Worm (Caenorhabditis elegans) whole organism, L4 larva: ENCODE results near the gene mltn-6.

Source experiments
- aly-2 ChIP-seq: sonication (generic microtip); optimal IDR thresholded peaks from 2 replicates; lab custom pipeline; 2018; ENCODE audit warnings: missing biosample characterization, missing genetic modification characterization
- arid-1 ChIP-seq: fragments of 200-800 bp; sonication (Bioruptor generic); conservative IDR thresholded peaks from 2 replicates; pipeline ENCODE4 v1.3.6; 2022; ENCODE audit warnings: missing genetic modification reagents, missing genetic modification characterization, missing compliant biosample characterization
- lin-13 ChIP-seq: fragments of 150-350 bp; optimal IDR thresholded peaks from 2 replicates; lab custom pipeline; 2014; ENCODE audit warnings: missing biosample characterization, missing genetic modification reagents, missing genetic modification characterization
- lin-39 ChIP-seq: fragments of 150-350 bp; optimal IDR thresholded peaks from 2 replicates; lab custom pipeline; 2014; ENCODE audit warnings: missing biosample characterization, missing genetic modification reagents, missing genetic modification characterization
- mdl-1 ChIP-seq, 2 experiments: fragments of 150-350 bp in 1 of 2; sonication (generic microtip) in 1 of 2; optimal IDR thresholded peaks; 2 replicates each; lab custom pipeline; 2014 to 2017; ENCODE audit warnings: missing biosample characterization in 2 of 2, missing genetic modification characterization in 2 of 2
- nhr-28 ChIP-seq: fragments of 150-350 bp; optimal IDR thresholded peaks from 2 replicates; lab custom pipeline; 2014; ENCODE audit warnings: missing biosample characterization, missing genetic modification characterization
- nhr-77 ChIP-seq: fragments of 150-350 bp; optimal IDR thresholded peaks from 2 replicates; lab custom pipeline; 2014; ENCODE audit warnings: missing biosample characterization, missing genetic modification characterization
- pha-4 ChIP-seq, 2 experiments: fragments of 150-350 bp in 1 of 2; fragments of 200-800 bp in 1 of 2; sonication (Bioruptor generic) in 1 of 2; IDR thresholded peaks in 1 of 2; optimal IDR thresholded peaks in 1 of 2; 2 replicates each; pipeline versions ENCODE4 v1.3.6 to Lab custom; 2014 to 2022; ENCODE audit warnings: missing genetic modification characterization in 2 of 2, missing genetic modification reagents in 2 of 2, missing biosample characterization in 1 of 2, missing compliant biosample characterization in 1 of 2
- unc-130 ChIP-seq: sonication (generic microtip); optimal IDR thresholded peaks from 2 replicates; lab custom pipeline; 2016; ENCODE audit warnings: missing genetic modification reagents, missing genetic modification characterization, missing compliant biosample characterization
- zfp-2 ChIP-seq: sonication (generic microtip); optimal IDR thresholded peaks from 2 replicates; lab custom pipeline; 2016; ENCODE audit warnings: mild to moderate bottlenecking, missing genetic modification characterization, missing compliant biosample characterization
- ztf-11 ChIP-seq: fragments of 150-350 bp; optimal IDR thresholded peaks from 2 replicates; lab custom pipeline; 2014; ENCODE audit warnings: missing biosample characterization, missing genetic modification characterization

DNA sequence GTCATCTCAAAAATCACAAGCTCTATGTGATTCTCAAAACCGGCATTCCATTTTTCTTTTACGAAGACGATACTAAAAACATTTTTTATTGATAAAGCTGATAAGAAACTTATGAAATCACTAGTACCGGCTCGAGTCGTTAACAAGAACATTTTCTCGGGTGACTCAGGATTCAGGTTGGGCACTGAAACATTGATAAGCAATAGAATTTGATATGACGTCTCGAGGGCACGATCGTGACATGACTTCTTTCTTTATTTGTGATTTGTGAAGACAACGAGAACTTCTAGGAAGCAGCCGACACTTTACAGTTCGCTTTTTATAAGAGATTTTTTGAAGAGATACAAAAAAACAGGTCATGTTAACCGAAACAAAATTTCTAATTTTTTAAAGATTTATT, 31.0 kb upstream of the mltn-6 start:
- no peak for TF ChIP-seq unc-130 (GFP tag; lab: Kevin White, UChicago)
- TF ChIP-seq ztf-11 (tag; lab: Kevin White, UChicago): no peak
- TF ChIP-seq mdl-1 (tag; optimal IDR thresholded peaks at IDR 0.05; lab: Kevin White, UChicago): peak in 1 of 2 experiments; percentile 28
- TF ChIP-seq nhr-28: peak; percentile 94
- TF ChIP-seq arid-1 (GFP tag; lab: Robert Waterston, UW): no peak
- no peak for TF ChIP-seq zfp-2
- TF ChIP-seq lin-39 (tag; lab: Kevin White, UChicago): no peak
- no peak for TF ChIP-seq pha-4 (GFP tag; IDR thresholded peaks at IDR 0.05; lab: Robert Waterston, UW)
- TF ChIP-seq pha-4 (tag; optimal IDR thresholded peaks at IDR 0.05; lab: Kevin White, UChicago): no peak
- TF ChIP-seq nhr-77: peak; percentile 90
- TF ChIP-seq lin-13 (GFP tag; lab: Kevin White, UChicago): no peak
- no peak for TF ChIP-seq aly-2 (tag; lab: Kevin White, UChicago)
